Fruit fly (Drosophila melanogaster) Kc167 (cell line): Measurements from ENCODE around the gene CG31016.

Experiments used
- Sin3A ChIP-seq: fragments of >200 bp; optimal IDR thresholded peaks from 2 replicates; lab custom pipeline; 2018; ENCODE audit warnings: missing external identifiers
- h ChIP-seq: fragments of >200 bp; optimal IDR thresholded peaks from 3 replicates; lab custom pipeline; 2018; ENCODE audit warnings: missing external identifiers
- psq ChIP-seq: fragments of >200 bp; optimal IDR thresholded peaks from 2 replicates; lab custom pipeline; 2017; ENCODE audit warnings: missing external identifiers

DNA sequence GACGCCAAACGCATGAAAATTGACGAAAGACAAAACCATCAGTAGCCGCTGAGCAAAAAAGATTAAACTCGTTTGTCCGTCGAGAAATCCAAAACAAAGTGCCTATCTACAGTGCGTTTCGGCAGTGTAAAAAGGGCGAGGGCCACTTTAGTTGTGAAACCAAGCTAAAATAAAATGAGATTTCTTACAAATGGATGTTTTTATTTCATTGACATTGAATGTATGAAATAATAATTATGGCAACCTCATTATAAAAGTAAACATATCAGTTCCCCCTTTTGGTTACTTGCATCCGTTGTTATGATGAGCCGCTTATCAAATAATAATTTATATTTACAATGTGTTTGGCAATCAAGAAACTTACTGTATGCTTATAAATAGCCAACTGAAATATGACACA lies 41.5 kb upstream of the CG31016 start:
- TF ChIP-seq h (lab: Kevin White, UChicago) (no peak), Sin3A (lab: Kevin White, UChicago) (no peak), psq (lab: Kevin White, UChicago) (no peak)
